Fruit fly (Drosophila melanogaster) whole organism, embryonic: ENCODE measurements around the gene Bap111.

Experiments
- Atf-2 ChIP-seq: fragments of 200-800 bp; sonication (Bioruptor generic); optimal IDR thresholded peaks from 2 replicates; lab custom pipeline; 2016; ENCODE audit warnings: missing biosample characterization, missing genetic modification characterization
- CG10959 ChIP-seq: fragments of 200-800 bp; sonication (Bioruptor generic); IDR thresholded peaks from 2 replicates; pipeline ENCODE4 v1.3.6; 2022; ENCODE audit warnings: missing biosample characterization, missing genetic modification characterization
- CG10979 ChIP-seq: fragments of 200-800 bp; sonication (Bioruptor generic); optimal IDR thresholded peaks from 2 replicates; lab custom pipeline; 2018; ENCODE audit warnings: missing biosample characterization, mild to moderate bottlenecking, missing genetic modification characterization, moderate library complexity
- CG12299 ChIP-seq: fragments of 200-800 bp; sonication (Bioruptor generic); optimal IDR thresholded peaks from 2 replicates; lab custom pipeline; 2018; ENCODE audit warnings: missing biosample characterization, mild to moderate bottlenecking, missing genetic modification characterization
- CG13624 ChIP-seq: fragments of 200-800 bp; sonication (Bioruptor generic); optimal IDR thresholded peaks from 2 replicates; lab custom pipeline; 2016; ENCODE audit warnings: missing biosample characterization, missing genetic modification characterization
- CG14014 ChIP-seq: fragments of 200-800 bp; sonication (Bioruptor generic); IDR thresholded peaks from 2 replicates; pipeline ENCODE4 v1.3.6; 2022; ENCODE audit warnings: missing biosample characterization, missing genetic modification characterization
- CG14860 ChIP-seq: fragments of 200-800 bp; sonication (Bioruptor generic); IDR thresholded peaks from 3 replicates; pipeline ENCODE4 v1.3.6; 2022; ENCODE audit warnings: missing biosample characterization, missing genetic modification characterization; ENCODE audit not compliant: partially characterized antibody
- CG15269 ChIP-seq: fragments of 200-800 bp; sonication (Bioruptor generic); optimal IDR thresholded peaks from 2 replicates; lab custom pipeline; 2018; ENCODE audit warnings: missing biosample characterization, mild to moderate bottlenecking, missing genetic modification characterization, moderate library complexity
- CG16815 ChIP-seq: fragments of 200-800 bp; sonication (Bioruptor generic); optimal IDR thresholded peaks from 3 replicates; lab custom pipeline; 2017; ENCODE audit warnings: missing biosample characterization, mild to moderate bottlenecking, missing genetic modification characterization
- CG16863 ChIP-seq: fragments of 200-800 bp; sonication (Bioruptor generic); optimal IDR thresholded peaks from 3 replicates; lab custom pipeline; 2016; ENCODE audit warnings: missing biosample characterization, missing genetic modification characterization
- CG1792 ChIP-seq: fragments of 200-800 bp; sonication (Bioruptor generic); optimal IDR thresholded peaks from 2 replicates; lab custom pipeline; 2016; ENCODE audit warnings: missing biosample characterization, missing genetic modification characterization
- CG31441 ChIP-seq: fragments of 200-800 bp; sonication (Bioruptor generic); IDR thresholded peaks from 2 replicates; pipeline ENCODE4 v1.3.6; 2022; ENCODE audit warnings: missing biosample characterization, missing genetic modification characterization
- CG32772 ChIP-seq: fragments of 200-800 bp; sonication (Bioruptor generic); IDR thresholded peaks from 2 replicates; pipeline ENCODE4 v1.3.6; 2022; ENCODE audit warnings: missing biosample characterization, missing genetic modification characterization
- CG6791 ChIP-seq: fragments of 200-800 bp; sonication (Bioruptor generic); IDR thresholded peaks from 3 replicates; pipeline ENCODE4 v1.3.6; 2022; ENCODE audit warnings: missing biosample characterization, missing genetic modification characterization; ENCODE audit not compliant: partially characterized antibody
- CG7556 ChIP-seq: fragments of 200-800 bp; sonication (Bioruptor generic); optimal IDR thresholded peaks from 2 replicates; lab custom pipeline; 2017; ENCODE audit warnings: missing biosample characterization, mild to moderate bottlenecking, missing genetic modification characterization
- CG7839 ChIP-seq: fragments of 200-800 bp; sonication (Bioruptor generic); optimal IDR thresholded peaks from 3 replicates; lab custom pipeline; 2018; ENCODE audit warnings: missing biosample characterization, mild to moderate bottlenecking, missing genetic modification characterization, moderate library complexity
- CG8359 ChIP-seq: fragments of 200-800 bp; sonication (Bioruptor generic); optimal IDR thresholded peaks from 2 replicates; lab custom pipeline; 2017; ENCODE audit warnings: missing biosample characterization, mild to moderate bottlenecking, missing genetic modification characterization, borderline replicate concordance
- CG9609 ChIP-seq: fragments of 200-800 bp; sonication (Bioruptor generic); optimal IDR thresholded peaks from 3 replicates; lab custom pipeline; 2016; ENCODE audit warnings: missing biosample characterization, missing genetic modification characterization
- CHES-1-like ChIP-seq: fragments of 200-800 bp; sonication (Bioruptor generic); optimal IDR thresholded peaks from 2 replicates; lab custom pipeline; 2016; ENCODE audit warnings: missing biosample characterization, missing genetic modification characterization
- CoRest ChIP-seq: fragments of 200-800 bp; sonication (Bioruptor generic); optimal IDR thresholded peaks from 3 replicates; lab custom pipeline; 2018; ENCODE audit warnings: missing biosample characterization, mild to moderate bottlenecking, missing genetic modification characterization, moderate library complexity
- Dp ChIP-seq: fragments of 200-800 bp; sonication (Bioruptor generic); optimal IDR thresholded peaks from 2 replicates; lab custom pipeline; 2018; ENCODE audit warnings: missing biosample characterization, mild to moderate bottlenecking, missing genetic modification characterization, moderate library complexity
- Fer2 ChIP-seq: fragments of 200-800 bp; sonication (Bioruptor generic); optimal IDR thresholded peaks from 2 replicates; lab custom pipeline; 2018; ENCODE audit warnings: missing biosample characterization, mild to moderate bottlenecking, missing genetic modification characterization, moderate library complexity
- HHEX ChIP-seq: fragments of 200-800 bp; sonication (Bioruptor generic); optimal IDR thresholded peaks from 3 replicates; lab custom pipeline; 2017; ENCODE audit warnings: missing biosample characterization, mild to moderate bottlenecking, missing genetic modification characterization, missing genetic modification reagents
- Hand ChIP-seq: fragments of 200-800 bp; sonication (Bioruptor generic); optimal IDR thresholded peaks from 2 replicates; lab custom pipeline; 2017; ENCODE audit warnings: mild to moderate bottlenecking, missing biosample characterization, missing genetic modification reagents, missing genetic modification characterization
- NC2α ChIP-seq: fragments of 200-800 bp; sonication (Bioruptor generic); optimal IDR thresholded peaks from 2 replicates; lab custom pipeline; 2016; ENCODE audit warnings: missing biosample characterization, missing genetic modification characterization
- Neu2 ChIP-seq: fragments of 200-800 bp; sonication (Bioruptor generic); optimal IDR thresholded peaks from 3 replicates; lab custom pipeline; 2016; ENCODE audit warnings: missing biosample characterization, missing genetic modification characterization, borderline replicate concordance
- Oli ChIP-seq: fragments of 200-800 bp; sonication (Bioruptor generic); optimal IDR thresholded peaks from 2 replicates; lab custom pipeline; 2018; ENCODE audit warnings: missing biosample characterization, mild to moderate bottlenecking, missing genetic modification characterization, moderate library complexity
- Scr ChIP-seq: fragments of 200-800 bp; sonication (Bioruptor generic); IDR thresholded peaks from 2 replicates; pipeline ENCODE4 v1.3.6; 2022; ENCODE audit warnings: missing biosample characterization, missing genetic modification characterization; ENCODE audit not compliant: partially characterized antibody
- TFAM ChIP-seq: fragments of 200-800 bp; sonication (Bioruptor generic); optimal IDR thresholded peaks from 2 replicates; lab custom pipeline; 2017; ENCODE audit warnings: missing biosample characterization, missing genetic modification characterization, inconsistent platforms
- Tbp ChIP-seq: fragments of >200 bp; optimal IDR thresholded peaks from 2 replicates; lab custom pipeline; 2018; ENCODE audit warnings: missing biosample characterization, missing genetic modification characterization
- Trl ChIP-seq, 3 experiments: fragments of >200 bp in 2 of 3; fragments of 200-800 bp in 1 of 3; sonication (Bioruptor generic) in 1 of 3; optimal IDR thresholded peaks; 2 replicates in 1 of 3; 3 replicates in 2 of 3; lab custom pipeline; 2016 to 2017; ENCODE audit warnings: missing biosample characterization in 1 of 3, missing genetic modification characterization in 1 of 3
- Xbp1 ChIP-seq: fragments of 200-800 bp; sonication (Bioruptor generic); optimal IDR thresholded peaks from 3 replicates; lab custom pipeline; 2016; ENCODE audit warnings: missing biosample characterization, mild to moderate bottlenecking, missing genetic modification characterization
- chn ChIP-seq: fragments of 200-800 bp; sonication (Bioruptor generic); optimal IDR thresholded peaks from 2 replicates; lab custom pipeline; 2016; ENCODE audit warnings: missing biosample characterization, missing genetic modification characterization
- dati ChIP-seq: fragments of 200-800 bp; sonication (Bioruptor generic); IDR thresholded peaks from 2 replicates; pipeline ENCODE4 v1.3.6; 2022; ENCODE audit warnings: missing biosample characterization, missing genetic modification characterization
- dysf ChIP-seq: fragments of 200-800 bp; sonication (Bioruptor generic); IDR thresholded peaks from 3 replicates; pipeline ENCODE4 v1.3.6; 2022; ENCODE audit warnings: missing biosample characterization, missing genetic modification characterization
- en ChIP-seq: fragments of 200-800 bp; sonication (Bioruptor generic); optimal IDR thresholded peaks from 2 replicates; lab custom pipeline; 2016; ENCODE audit warnings: missing biosample characterization, missing genetic modification characterization
- eve ChIP-seq, 2 experiments: fragments of >200 bp; optimal IDR thresholded peaks; 2 replicates each; lab custom pipeline; 2017; ENCODE audit warnings: missing biosample characterization in 2 of 2, missing genetic modification characterization in 2 of 2
- gfzf ChIP-seq: fragments of 200-800 bp; sonication (Bioruptor generic); optimal IDR thresholded peaks from 2 replicates; lab custom pipeline; 2016; ENCODE audit warnings: missing biosample characterization, mild to moderate bottlenecking, missing genetic modification characterization, moderate library complexity
- hb ChIP-seq: fragments of 200-800 bp; sonication (Bioruptor generic); IDR thresholded peaks from 3 replicates; pipeline ENCODE4 v1.3.6; 2022; ENCODE audit warnings: missing biosample characterization, missing genetic modification characterization; ENCODE audit not compliant: partially characterized antibody
- kni ChIP-seq: fragments of 200-800 bp; sonication (Bioruptor generic); optimal IDR thresholded peaks from 3 replicates; lab custom pipeline; 2017; ENCODE audit warnings: mild to moderate bottlenecking, missing biosample characterization, missing genetic modification reagents, missing genetic modification characterization
- lov ChIP-seq, 2 experiments: fragments of 200-800 bp in 1 of 2; fragments of >200 bp in 1 of 2; sonication (Bioruptor generic) in 1 of 2; IDR thresholded peaks in 1 of 2; optimal IDR thresholded peaks in 1 of 2; 2 replicates in 1 of 2; 3 replicates in 1 of 2; pipeline versions ENCODE4 v1.3.6 to Lab custom; 2017 to 2022; ENCODE audit warnings: missing biosample characterization in 1 of 2, missing genetic modification characterization in 1 of 2
- odd ChIP-seq: fragments of 200-800 bp; sonication (Bioruptor generic); optimal IDR thresholded peaks from 2 replicates; lab custom pipeline; 2017; ENCODE audit warnings: missing biosample characterization, mild to moderate bottlenecking, missing genetic modification characterization
- pzg ChIP-seq: fragments of 200-800 bp; sonication (Bioruptor generic); optimal IDR thresholded peaks from 3 replicates; lab custom pipeline; 2018; ENCODE audit warnings: missing biosample characterization, mild to moderate bottlenecking, missing genetic modification characterization, moderate library complexity
- rib ChIP-seq: fragments of 200-800 bp; sonication (Bioruptor generic); IDR thresholded peaks from 2 replicates; pipeline ENCODE4 v1.3.6; 2022; ENCODE audit warnings: missing biosample characterization, missing genetic modification characterization
- shn ChIP-seq: fragments of 200-800 bp; sonication (Bioruptor generic); optimal IDR thresholded peaks from 3 replicates; lab custom pipeline; 2016; ENCODE audit warnings: missing biosample characterization, missing genetic modification characterization
- slbo ChIP-seq: fragments of 200-800 bp; sonication (Bioruptor generic); IDR thresholded peaks from 2 replicates; pipeline ENCODE4 v1.3.6; 2022; ENCODE audit warnings: missing biosample characterization, missing genetic modification characterization
- sqz ChIP-seq: fragments of 200-800 bp; sonication (Bioruptor generic); optimal IDR thresholded peaks from 3 replicates; lab custom pipeline; 2018; ENCODE audit warnings: missing biosample characterization, mild to moderate bottlenecking, missing genetic modification characterization
- stc ChIP-seq: fragments of 200-800 bp; sonication (Bioruptor generic); IDR thresholded peaks from 2 replicates; pipeline ENCODE4 v1.3.6; 2022; ENCODE audit warnings: missing biosample characterization, missing genetic modification characterization
- sug ChIP-seq: fragments of 200-800 bp; optimal IDR thresholded peaks from 2 replicates; lab custom pipeline; 2019; ENCODE audit warnings: missing biosample characterization, mild to moderate bottlenecking, missing genetic modification characterization, moderate library complexity

Bap111 gene

DNA sequence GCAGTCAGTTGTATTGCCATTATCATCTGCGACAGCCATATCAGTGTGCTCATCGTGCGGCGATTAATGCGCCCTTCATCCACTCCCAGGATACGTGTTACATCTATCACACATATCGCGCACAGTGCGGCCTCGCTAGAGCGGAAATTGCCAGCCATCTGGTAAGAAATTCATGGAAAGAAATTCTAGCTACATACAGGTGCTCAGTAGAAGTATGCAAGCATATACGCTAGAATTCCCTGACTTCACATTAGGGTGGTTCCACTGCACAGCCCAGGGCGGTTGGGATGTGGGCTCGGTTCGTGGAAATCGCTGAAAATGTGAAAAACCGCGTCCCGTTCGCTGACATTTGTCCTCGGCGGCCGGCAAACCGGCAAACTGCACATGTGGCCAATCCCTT lies 7.9 kb upstream of the Bap111 start (continued):
- TF ChIP-seq CG13624 (GFP tag; lab: Kevin White, UChicago) (peak; percentile 64), CG12299 (tag; lab: Kevin White, UChicago) (peak; percentile 53), odd (GFP tag; lab: Kevin White, UChicago) (no peak), CG16815 (GFP tag; lab: Kevin White, UChicago) (peak; percentile 75), Xbp1 (GFP tag; lab: Kevin White, UChicago) (peak; percentile 79), sug (tag; lab: Kevin White, UChicago) (peak; percentile 21), chn (GFP tag; lab: Kevin White, UChicago) (peak; percentile 78), CG7839 (tag; lab: Kevin White, UChicago) (peak; percentile 51), stc (GFP tag; lab: Robert Waterston, UW) (peak; percentile 77), CG8359 (GFP tag; lab: Kevin White, UChicago) (peak; percentile 55), gfzf (GFP tag; lab: Kevin White, UChicago) (no peak), Scr (GFP tag; lab: Robert Waterston, UW) (no peak), CG10979 (tag; lab: Kevin White, UChicago) (peak; percentile 76), CHES-1-like (GFP tag; lab: Kevin White, UChicago) (peak; percentile 59), hb (GFP tag; lab: Robert Waterston, UW) (0 out of 3 replicates have a peak, but pooled peaks have one; percentile 24), lov (optimal IDR thresholded peaks at IDR 0.05; lab: Kevin White, UChicago) (no peak), lov (GFP tag; IDR thresholded peaks at IDR 0.05; lab: Robert Waterston, UW) (peak; percentile 87), CG10959 (peak; percentile 83), HHEX (peak; percentile 75), dati (peak; percentile 67), CG7556 (GFP tag; lab: Kevin White, UChicago) (peak; percentile 61), CG15269 (tag; lab: Kevin White, UChicago) (no peak), sqz (GFP tag; lab: Kevin White, UChicago) (peak; percentile 7), en (no peak), CG9609 (peak; percentile 63), CG1792 (GFP tag; lab: Kevin White, UChicago) (peak; percentile 63), CG31441 (GFP tag; lab: Robert Waterston, UW) (peak; percentile 63), shn (peak; percentile 43), CG6791 (GFP tag; lab: Robert Waterston, UW) (no peak), slbo (peak; percentile 82), dysf (GFP tag; lab: Robert Waterston, UW) (peak; percentile 89), Dp (GFP tag; lab: Kevin White, UChicago) (no peak), eve (GFP tag; optimal IDR thresholded peaks at IDR 0.05; lab: Kevin White, UChicago) (no peak), Tbp (GFP tag; lab: Kevin White, UChicago) (no peak), CG14860 (no peak), CG14014 (GFP tag; lab: Robert Waterston, UW) (peak; percentile 79), pzg (GFP tag; lab: Kevin White, UChicago) (peak; percentile 10), Atf-2 (GFP tag; lab: Kevin White, UChicago) (peak; percentile 68), Hand (GFP tag; lab: Kevin White, UChicago) (peak; percentile 55), Trl (optimal IDR thresholded peaks at IDR 0.05; lab: Kevin White, UChicago) (no peak), Trl (GFP tag; optimal IDR thresholded peaks at IDR 0.05; lab: Kevin White, UChicago) (peak; percentile 74), TFAM (GFP tag; lab: Kevin White, UChicago) (no peak), NC2α (peak; percentile 40), CG32772 (GFP tag; lab: Robert Waterston, UW) (peak; percentile 78), Oli (tag; lab: Kevin White, UChicago) (peak; percentile 71), CoRest (tag; lab: Kevin White, UChicago) (peak; percentile 72), CG16863 (GFP tag; lab: Kevin White, UChicago) (peak; percentile 73), kni (peak; percentile 34), Fer2 (tag; lab: Kevin White, UChicago) (peak; percentile 34), rib (GFP tag; lab: Robert Waterston, UW) (no peak), Neu2 (GFP tag; lab: Kevin White, UChicago) (no peak)
